Worm (Caenorhabditis elegans) whole organism, L2 larva: ENCODE measurements around the gene F10D7.3.
A peak's percentile ranks its signal among the peaks of the same experiment; 100 is the strongest.

Experiments
- C34F6.9 ChIP-seq: fragments of 150-350 bp; optimal IDR thresholded peaks from 2 replicates; lab custom pipeline; 2014; ENCODE audit warnings: missing biosample characterization, missing genetic modification characterization
- F13H6.1 ChIP-seq: sonication (generic microtip); optimal IDR thresholded peaks from 2 replicates; lab custom pipeline; 2016; ENCODE audit warnings: missing genetic modification characterization, missing compliant biosample characterization
- R02D3.7 ChIP-seq: fragments of 150-350 bp; optimal IDR thresholded peaks from 2 replicates; lab custom pipeline; 2014; ENCODE audit warnings: missing biosample characterization, missing genetic modification characterization
- Y55F3AM.14 ChIP-seq: fragments of 200-800 bp; sonication (Bioruptor generic); optimal IDR thresholded peaks from 2 replicates; lab custom pipeline; 2018; ENCODE audit warnings: mild to moderate bottlenecking, missing genetic modification characterization, missing compliant biosample characterization
- ZK546.5 ChIP-seq: sonication (generic microtip); optimal IDR thresholded peaks from 2 replicates; lab custom pipeline; 2017; ENCODE audit warnings: missing biosample characterization, missing genetic modification characterization
- alr-1 ChIP-seq: fragments of 150-350 bp; optimal IDR thresholded peaks from 2 replicates; lab custom pipeline; 2014; ENCODE audit warnings: missing biosample characterization, missing genetic modification characterization
- aly-2 ChIP-seq: fragments of 150-350 bp; optimal IDR thresholded peaks from 2 replicates; lab custom pipeline; 2014; ENCODE audit warnings: missing biosample characterization, missing genetic modification characterization
- blmp-1 ChIP-seq: sonication (generic microtip); optimal IDR thresholded peaks from 2 replicates; lab custom pipeline; 2017; ENCODE audit warnings: missing genetic modification characterization, mild to moderate bottlenecking, missing compliant biosample characterization, antibody characterized with exemption, moderate library complexity; ENCODE audit not compliant: insufficient read depth
- ceh-82 ChIP-seq: fragments of 150-350 bp; optimal IDR thresholded peaks from 2 replicates; lab custom pipeline; 2014; ENCODE audit warnings: missing biosample characterization, missing genetic modification characterization
- crh-2 ChIP-seq: sonication (generic microtip); optimal IDR thresholded peaks from 2 replicates; lab custom pipeline; 2017; ENCODE audit warnings: missing biosample characterization, missing genetic modification characterization
- egl-27 ChIP-seq: sonication (generic microtip); optimal IDR thresholded peaks from 3 replicates; lab custom pipeline; 2017; ENCODE audit warnings: missing biosample characterization, missing genetic modification reagents, missing genetic modification characterization
- elt-1 ChIP-seq: fragments of 150-350 bp; optimal IDR thresholded peaks from 2 replicates; lab custom pipeline; 2014; ENCODE audit warnings: missing biosample characterization, missing genetic modification characterization
- fos-1 ChIP-seq: fragments of 150-350 bp; optimal IDR thresholded peaks from 2 replicates; lab custom pipeline; 2014; ENCODE audit warnings: missing biosample characterization, missing genetic modification characterization
- lin-13 ChIP-seq: fragments of 150-350 bp; optimal IDR thresholded peaks from 2 replicates; lab custom pipeline; 2014; ENCODE audit warnings: missing biosample characterization, missing genetic modification reagents, missing genetic modification characterization
- lin-39 ChIP-seq: fragments of 150-350 bp; optimal IDR thresholded peaks from 2 replicates; lab custom pipeline; 2014; ENCODE audit warnings: missing biosample characterization, missing genetic modification reagents, missing genetic modification characterization
- mab-5 ChIP-seq: fragments of 150-350 bp; optimal IDR thresholded peaks from 2 replicates; lab custom pipeline; 2014; ENCODE audit warnings: missing biosample characterization, missing genetic modification characterization
- mbf-1 ChIP-seq: sonication (generic microtip); optimal IDR thresholded peaks from 2 replicates; lab custom pipeline; 2017; ENCODE audit warnings: missing biosample characterization, missing genetic modification characterization
- nhr-11 ChIP-seq: fragments of 150-350 bp; optimal IDR thresholded peaks from 2 replicates; lab custom pipeline; 2014; ENCODE audit warnings: missing biosample characterization, missing genetic modification characterization
- nhr-129 ChIP-seq: fragments of 150-350 bp; optimal IDR thresholded peaks from 2 replicates; lab custom pipeline; 2014; ENCODE audit warnings: missing biosample characterization, missing genetic modification characterization
- nhr-21 ChIP-seq: fragments of 150-350 bp; optimal IDR thresholded peaks from 2 replicates; lab custom pipeline; 2014; ENCODE audit warnings: missing biosample characterization, missing genetic modification characterization
- nhr-23 ChIP-seq: fragments of 150-350 bp; optimal IDR thresholded peaks from 2 replicates; lab custom pipeline; 2014; ENCODE audit warnings: missing biosample characterization, missing genetic modification reagents, missing genetic modification characterization
- nhr-237 ChIP-seq: fragments of 150-350 bp; optimal IDR thresholded peaks from 2 replicates; lab custom pipeline; 2014; ENCODE audit warnings: missing biosample characterization, missing genetic modification characterization
- nhr-6 ChIP-seq: fragments of 150-350 bp; optimal IDR thresholded peaks from 2 replicates; lab custom pipeline; 2014; ENCODE audit warnings: missing biosample characterization, missing genetic modification characterization
- nhr-77 ChIP-seq: fragments of 150-350 bp; optimal IDR thresholded peaks from 2 replicates; lab custom pipeline; 2014; ENCODE audit warnings: missing biosample characterization, missing genetic modification characterization
- peb-1 ChIP-seq: fragments of 150-350 bp; optimal IDR thresholded peaks from 2 replicates; lab custom pipeline; 2014; ENCODE audit warnings: missing biosample characterization, missing genetic modification characterization
- sem-4 ChIP-seq: fragments of 150-350 bp; optimal IDR thresholded peaks from 2 replicates; lab custom pipeline; 2014; ENCODE audit warnings: missing biosample characterization, missing genetic modification reagents, missing genetic modification characterization
- skn-1 ChIP-seq: sonication (generic microtip); optimal IDR thresholded peaks from 2 replicates; lab custom pipeline; 2017; ENCODE audit warnings: missing biosample characterization, missing genetic modification characterization
- sma-3 ChIP-seq: sonication (generic microtip); optimal IDR thresholded peaks from 2 replicates; lab custom pipeline; 2016; ENCODE audit warnings: missing genetic modification reagents, missing genetic modification characterization, missing compliant biosample characterization
- sma-9 ChIP-seq, 2 experiments: fragments of 150-350 bp in 1 of 2; sonication (generic microtip) in 1 of 2; optimal IDR thresholded peaks; 2 replicates each; lab custom pipeline; 2014 to 2016; ENCODE audit warnings: missing genetic modification characterization in 2 of 2, mild to moderate bottlenecking in 1 of 2, missing biosample characterization in 1 of 2, missing compliant biosample characterization in 1 of 2, missing genetic modification reagents in 1 of 2, moderate library complexity in 1 of 2
- snpc-4 ChIP-seq: fragments of 150-350 bp; optimal IDR thresholded peaks from 2 replicates; lab custom pipeline; 2014; ENCODE audit warnings: missing biosample characterization, missing genetic modification characterization
- unc-39 ChIP-seq: fragments of 150-350 bp; optimal IDR thresholded peaks from 2 replicates; lab custom pipeline; 2014; ENCODE audit warnings: missing biosample characterization, missing genetic modification characterization
- unc-55 ChIP-seq: fragments of 150-350 bp; sonication (generic microtip); optimal IDR thresholded peaks from 3 replicates; lab custom pipeline; 2014; ENCODE audit warnings: missing biosample characterization, missing genetic modification reagents, missing genetic modification characterization
- zag-1 ChIP-seq: fragments of 150-350 bp; optimal IDR thresholded peaks from 2 replicates; lab custom pipeline; 2014; ENCODE audit warnings: missing biosample characterization, missing genetic modification characterization
- ztf-11 ChIP-seq: sonication (generic microtip); optimal IDR thresholded peaks from 2 replicates; lab custom pipeline; 2017; ENCODE audit warnings: missing biosample characterization, missing genetic modification characterization
- ztf-4 ChIP-seq: fragments of 150-350 bp; optimal IDR thresholded peaks from 2 replicates; lab custom pipeline; 2014; ENCODE audit warnings: missing biosample characterization, missing genetic modification characterization

F10D7.3 gene

ce11 chrX:17355462-17355861 lies 19.0 kb downstream of the F10D7.3 start:
- TF ChIP-seq lin-13 (no peak), egl-27 (tag; lab: Kevin White, UChicago) (no peak), Y55F3AM.14 (GFP tag; lab: Kevin White, UChicago) (no peak), nhr-21 (tag; lab: Kevin White, UChicago) (no peak), F13H6.1 (tag; lab: Kevin White, UChicago) (no peak), nhr-23 (tag; lab: Kevin White, UChicago) (no peak), mab-5 (no peak), R02D3.7 (tag; lab: Kevin White, UChicago) (no peak), crh-2 (no peak), ceh-82 (tag; lab: Kevin White, UChicago) (no peak), blmp-1 (tag; lab: Kevin White, UChicago) (no peak), aly-2 (tag; lab: Kevin White, UChicago) (no peak), C34F6.9 (tag; lab: Kevin White, UChicago) (no peak), peb-1 (tag; lab: Kevin White, UChicago) (no peak), unc-39 (tag; lab: Kevin White, UChicago) (no peak)
- TF ChIP-seq, all 48 proteins: peak for 0

ce11 chrX:17352098-17352497 lies 22.3 kb downstream of the F10D7.3 start:
- TF ChIP-seq unc-39 (tag; lab: Kevin White, UChicago), result no peak
- TF ChIP-seq sma-9 (GFP tag; optimal IDR thresholded peaks at IDR 0.05; lab: Kevin White, UChicago), result peak; percentile 33
- TF ChIP-seq sma-9 (tag; optimal IDR thresholded peaks at IDR 0.05; lab: Kevin White, UChicago), result no peak
- TF ChIP-seq skn-1 (tag; lab: Kevin White, UChicago), result no peak
- TF ChIP-seq elt-1 (tag; lab: Kevin White, UChicago), result no peak
- no peak for TF ChIP-seq zag-1 (tag; lab: Kevin White, UChicago)
- no peak for TF ChIP-seq mbf-1
- TF ChIP-seq lin-39 (tag; lab: Kevin White, UChicago), result no peak
- TF ChIP-seq nhr-77 (tag; lab: Kevin White, UChicago), result no peak
- no peak for TF ChIP-seq nhr-6 (tag; lab: Kevin White, UChicago)
- TF ChIP-seq C34F6.9 (tag; lab: Kevin White, UChicago), result peak; percentile 3
- TF ChIP-seq, all 48 proteins: peak for 2

ce11 chrX:17349411-17349810 lies 25.0 kb downstream of the F10D7.3 start:
- TF ChIP-seq sma-9 (GFP tag; optimal IDR thresholded peaks at IDR 0.05; lab: Kevin White, UChicago) (no peak), sma-9 (tag; optimal IDR thresholded peaks at IDR 0.05; lab: Kevin White, UChicago) (no peak), nhr-237 (tag; lab: Kevin White, UChicago) (no peak)

- TF ChIP-seq unc-39 (tag; lab: Kevin White, UChicago) (no peak), snpc-4 (no peak)
Observed at ce11 chrX:17340484-17340883, 34.0 kb downstream of the F10D7.3 start, which contains the start of gene C53C11.1. Gene C53C11.1 (plus strand): TSS chrX:17340784.

ce11 chrX:17338944-17339343 lies 35.5 kb downstream of the F10D7.3 start:
- TF ChIP-seq nhr-129 (tag; lab: Kevin White, UChicago) (peak; percentile 56), sem-4 (no peak)

ce11 chrX:17336354-17336753 lies 38.1 kb downstream of the F10D7.3 start, which contains the start of gene C53C11.2:
Gene C53C11.2 (plus strand): TSS chrX:17336637.
- TF ChIP-seq R02D3.7 (tag; lab: Kevin White, UChicago) (no peak), fos-1 (tag; lab: Kevin White, UChicago) (peak; percentile 74)

ce11 chrX:17333752-17334151 lies 40.7 kb downstream of the F10D7.3 start, which contains the start of gene C53C11.5:
Gene C53C11.5 (plus strand): TSS chrX:17334052.
- TF ChIP-seq sma-3 (no peak), ztf-4 (no peak), ZK546.5 (tag; lab: Kevin White, UChicago) (no peak), egl-27 (tag; lab: Kevin White, UChicago) (no peak), fos-1 (tag; lab: Kevin White, UChicago) (no peak), mab-5 (no peak), ztf-11 (tag; lab: Kevin White, UChicago) (no peak), alr-1 (tag; lab: Kevin White, UChicago) (no peak), nhr-11 (tag; lab: Kevin White, UChicago) (no peak), ceh-82 (tag; lab: Kevin White, UChicago) (no peak), unc-55 (GFP tag; lab: Kevin White, UChicago) (no peak), aly-2 (tag; lab: Kevin White, UChicago) (no peak), R02D3.7 (tag; lab: Kevin White, UChicago) (no peak), crh-2 (no peak)
